Worm (Caenorhabditis elegans): ENCODE data around the gene iff-1.

Gene iff-1

DNA sequence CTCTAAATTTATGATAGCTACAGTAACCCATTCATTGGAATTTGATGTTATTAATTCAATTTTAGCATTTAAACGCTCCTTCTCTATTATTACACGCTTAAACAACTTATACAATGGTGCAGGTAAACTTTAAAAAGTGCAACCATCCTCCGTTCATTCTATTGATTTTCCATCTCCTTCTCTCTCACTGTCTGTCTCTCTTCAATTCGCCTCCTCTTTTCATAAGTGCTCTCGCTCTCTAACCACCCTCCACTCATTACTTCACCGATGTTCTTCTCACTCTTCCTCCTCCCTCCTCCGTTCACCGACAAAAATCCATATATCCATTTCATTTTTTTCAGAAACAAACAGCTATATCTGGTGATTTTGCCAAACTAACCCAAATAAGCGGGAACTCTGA lies 19.2 kb upstream of the iff-1 start, which contains the start of gene cbp-1 (continued):
- TF ChIP-seq alr-1 (tag; optimal IDR thresholded peaks at IDR 0.05) (no peak), egl-27 (tag; optimal IDR thresholded peaks at IDR 0.05) (no peak), nhr-129 (tag; optimal IDR thresholded peaks at IDR 0.05) (peak; percentile 53), Y55F3AM.14 (GFP tag; optimal IDR thresholded peaks at IDR 0.05) (no peak), nhr-10 (tag; optimal IDR thresholded peaks at IDR 0.05) (no peak), skn-1 (tag; optimal IDR thresholded peaks at IDR 0.05) (no peak), lin-39 (tag; optimal IDR thresholded peaks at IDR 0.05) (no peak), nhr-21 (tag; optimal IDR thresholded peaks at IDR 0.05) (no peak), blmp-1 (tag; optimal IDR thresholded peaks at IDR 0.05; ENCODE audit: insufficient read depth) (no peak), fos-1 (tag; optimal IDR thresholded peaks at IDR 0.05) (peak; percentile 15), lsy-2 (tag; optimal IDR thresholded peaks at IDR 0.05) (peak; percentile 49 to 78), aly-2 (tag; optimal IDR thresholded peaks at IDR 0.05) (no peak), nhr-11 (tag; optimal IDR thresholded peaks at IDR 0.05) (no peak), lin-11 (tag; optimal IDR thresholded peaks at IDR 0.05) (no peak)

DNA sequence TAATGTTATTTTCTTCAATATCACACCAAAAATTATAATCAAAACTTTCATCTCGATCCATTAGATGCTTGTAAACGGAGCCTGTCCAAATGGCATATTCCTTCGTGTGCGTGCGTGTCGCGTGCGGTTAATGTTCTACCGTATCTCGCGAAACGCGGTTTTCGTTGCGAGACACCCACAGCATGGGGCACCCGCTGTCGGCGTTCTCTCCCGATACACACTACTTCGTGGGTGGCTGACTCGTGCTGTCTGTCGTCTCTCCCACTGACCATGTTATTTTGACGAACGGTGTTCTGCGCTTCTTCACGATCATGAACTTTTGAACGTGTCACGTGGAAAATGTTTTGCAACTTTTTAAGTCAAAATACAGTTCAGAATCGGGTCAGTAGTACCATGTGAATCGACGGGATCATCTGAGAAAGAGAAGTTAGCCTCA lies 18.5 kb upstream of the iff-1 start:
- TF ChIP-seq ztf-4 (tag; optimal IDR thresholded peaks at IDR 0.05) (peak; percentile 99), lsy-2 (tag; optimal IDR thresholded peaks at IDR 0.05) (peak; percentile 99 to 100), nhr-6 (tag; optimal IDR thresholded peaks at IDR 0.05) (peak; percentile 94), unc-62 (GFP tag; optimal IDR thresholded peaks at IDR 0.05) (peak; percentile 83), ama-1 (optimal IDR thresholded peaks at IDR 0.05) (peak; percentile 95), Y55F3AM.14 (GFP tag; optimal IDR thresholded peaks at IDR 0.05) (peak; percentile 99), nhr-21 (tag; optimal IDR thresholded peaks at IDR 0.05) (peak; percentile 98), nhr-23 (tag; optimal IDR thresholded peaks at IDR 0.05) (no peak), peb-1 (tag; optimal IDR thresholded peaks at IDR 0.05) (peak; percentile 21), nhr-129 (tag; optimal IDR thresholded peaks at IDR 0.05) (peak; percentile 98), unc-55 (GFP tag; optimal IDR thresholded peaks at IDR 0.05) (peak; percentile 96), R02D3.7 (tag; optimal IDR thresholded peaks at IDR 0.05) (peak; percentile 59), snpc-4 (tag; optimal IDR thresholded peaks at IDR 0.05) (peak; percentile 86), nhr-237 (tag; optimal IDR thresholded peaks at IDR 0.05) (peak; percentile 71), nhr-10 (tag; optimal IDR thresholded peaks at IDR 0.05) (peak; percentile 90), fos-1 (tag; optimal IDR thresholded peaks at IDR 0.05) (peak; percentile 96), lin-11 (tag; optimal IDR thresholded peaks at IDR 0.05) (peak; percentile 98), nhr-77 (tag; optimal IDR thresholded peaks at IDR 0.05) (peak; percentile 47), skn-1 (tag; optimal IDR thresholded peaks at IDR 0.05) (peak; percentile 41), mdl-1 (tag; optimal IDR thresholded peaks at IDR 0.05) (peak; percentile 97 to 99), ceh-82 (tag; optimal IDR thresholded peaks at IDR 0.05) (peak; percentile 86), sma-3 (GFP tag; optimal IDR thresholded peaks at IDR 0.05) (peak; percentile 100), elt-1 (tag; optimal IDR thresholded peaks at IDR 0.05) (peak; percentile 57), mbf-1 (tag; optimal IDR thresholded peaks at IDR 0.05) (no peak), gmeb-1 (tag; optimal IDR thresholded peaks at IDR 0.05) (peak; percentile 93), sem-4 (tag; optimal IDR thresholded peaks at IDR 0.05) (peak; percentile 98), C34F6.9 (tag; optimal IDR thresholded peaks at IDR 0.05) (peak; percentile 100), ZK546.5 (tag; optimal IDR thresholded peaks at IDR 0.05) (peak; percentile 91), nhr-11 (tag; optimal IDR thresholded peaks at IDR 0.05) (no peak), crh-2 (tag; optimal IDR thresholded peaks at IDR 0.05) (peak; percentile 99), lin-39 (tag; optimal IDR thresholded peaks at IDR 0.05) (no peak), F13H6.1 (tag; optimal IDR thresholded peaks at IDR 0.05) (peak; percentile 99), ceh-16 (tag; optimal IDR thresholded peaks at IDR 0.05) (peak; percentile 99), unc-39 (tag; optimal IDR thresholded peaks at IDR 0.05) (peak; percentile 35), egl-27 (tag; optimal IDR thresholded peaks at IDR 0.05) (peak; percentile 96), ztf-11 (tag; optimal IDR thresholded peaks at IDR 0.05) (no peak), elt-3 (tag; optimal IDR thresholded peaks at IDR 0.05) (no peak), blmp-1 (tag; optimal IDR thresholded peaks at IDR 0.05; ENCODE audit: insufficient read depth) (peak; percentile 83), mab-5 (tag; optimal IDR thresholded peaks at IDR 0.05) (peak; percentile 77), lin-13 (GFP tag; optimal IDR thresholded peaks at IDR 0.05) (peak; percentile 97), nhr-25 (tag; optimal IDR thresholded peaks at IDR 0.05) (peak; percentile 98), sma-9 (GFP tag; optimal IDR thresholded peaks at IDR 0.05) (peak; percentile 98), sma-9 (tag; optimal IDR thresholded peaks at IDR 0.05) (no peak), aly-2 (tag; optimal IDR thresholded peaks at IDR 0.05) (no peak), zag-1 (tag; optimal IDR thresholded peaks at IDR 0.05) (peak; percentile 94), nhr-12 (tag; optimal IDR thresholded peaks at IDR 0.05) (peak; percentile 61), dmd-4 (tag; optimal IDR thresholded peaks at IDR 0.05) (no peak), ztf-1 (GFP tag; conservative IDR thresholded peaks at IDR 0.05) (0 out of 2 replicates have a peak, but pooled peaks have one; percentile 45), alr-1 (tag; optimal IDR thresholded peaks at IDR 0.05) (no peak)

All from whole organism, L2 larva.